Fruit fly (Drosophila melanogaster): ENCODE data around the gene Gr66a.

The Gr66a gene

DNA sequence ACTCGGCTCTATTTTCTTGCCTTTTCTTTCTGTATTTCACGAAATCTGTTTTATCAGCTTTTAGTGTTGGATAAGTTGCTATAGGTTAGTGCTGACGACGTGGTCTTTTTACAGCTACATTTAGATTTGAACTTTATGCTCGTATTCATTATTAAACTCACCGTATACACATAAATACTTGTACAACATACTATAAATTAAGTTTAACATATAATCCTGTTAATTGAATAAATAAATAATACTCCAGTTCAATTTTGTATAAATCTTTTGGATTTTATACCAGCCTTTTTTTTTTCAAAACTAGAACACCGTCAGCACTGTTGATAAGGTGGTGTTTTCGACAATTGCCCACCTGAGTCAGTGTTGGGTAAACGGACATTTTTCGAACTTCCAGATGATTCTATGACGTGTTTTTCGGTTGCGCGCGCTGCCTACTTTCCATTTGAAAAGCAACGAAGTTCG, 2.1 kb upstream of the Gr66a start, which contains the start of gene BI-1:
Gene BI-1, minus strand, starts transcription at position 51 of the 462 bp plus-strand sequence.
- no peak for TF ChIP-seq tna (GFP tag; IDR thresholded peaks at IDR 0.05; ENCODE audit: partially characterized antibody)
- TF ChIP-seq HHEX (GFP tag; optimal IDR thresholded peaks at IDR 0.05) = peak; percentile 51
- peak; percentile 79 for TF ChIP-seq Sox100B (GFP tag; optimal IDR thresholded peaks at IDR 0.05)
- TF ChIP-seq CG8290 (GFP tag; optimal IDR thresholded peaks at IDR 0.05) = peak; percentile 55
- TF ChIP-seq CG8290 (tag; optimal IDR thresholded peaks at IDR 0.05) = no peak
- TF ChIP-seq CG33213 (GFP tag; optimal IDR thresholded peaks at IDR 0.05) = no peak
- TF ChIP-seq CG11695 (GFP tag; IDR thresholded peaks at IDR 0.05) = no peak
- peak; percentile 35 for TF ChIP-seq fd3F (GFP tag; optimal IDR thresholded peaks at IDR 0.05)
- TF ChIP-seq CG7745 (tag; optimal IDR thresholded peaks at IDR 0.05) = no peak
- TF ChIP-seq CG10209 (GFP tag; optimal IDR thresholded peaks at IDR 0.05) = peak; percentile 54
- TF ChIP-seq Chrac-16 (GFP tag; optimal IDR thresholded peaks at IDR 0.05) = peak; percentile 35
- TF ChIP-seq BEAF-32 (GFP tag; optimal IDR thresholded peaks at IDR 0.05) = peak; percentile 45
- peak; percentile 57 for TF ChIP-seq az2 (GFP tag; optimal IDR thresholded peaks at IDR 0.05)
- no peak for TF ChIP-seq Atf-2 (GFP tag; optimal IDR thresholded peaks at IDR 0.05)
- TF ChIP-seq CG18619 (GFP tag; optimal IDR thresholded peaks at IDR 0.05) = peak; percentile 24
- TF ChIP-seq stc (GFP tag; IDR thresholded peaks at IDR 0.05) = no peak
- TF ChIP-seq bigmax (GFP tag; optimal IDR thresholded peaks at IDR 0.05) = no peak
- peak in 1 of 2 experiments; percentile 41 for TF ChIP-seq insv (GFP tag; optimal IDR thresholded peaks at IDR 0.05)
- peak; percentile 69 for TF ChIP-seq Dek (tag; optimal IDR thresholded peaks at IDR 0.05)
- TF ChIP-seq CG13287 (GFP tag; IDR thresholded peaks at IDR 0.05; ENCODE audit: partially characterized antibody) = no peak
- TF ChIP-seq CG9817 (tag; optimal IDR thresholded peaks at IDR 0.05) = peak; percentile 66
- TF ChIP-seq CG14441 (GFP tag; IDR thresholded peaks at IDR 0.05) = no peak
- TF ChIP-seq CG3407 (GFP tag; optimal IDR thresholded peaks at IDR 0.05) = peak; percentile 9
- TF ChIP-seq Rfx (GFP tag; IDR thresholded peaks at IDR 0.05) = peak; percentile 69; the same call in 1 of the 2 replicates
- no peak for TF ChIP-seq hth (optimal IDR thresholded peaks at IDR 0.05)
- peak; percentile 78 for TF ChIP-seq Fer1 (GFP tag; optimal IDR thresholded peaks at IDR 0.05)
- TF ChIP-seq fd96Cb (tag; optimal IDR thresholded peaks at IDR 0.05) = peak; percentile 24
- no peak for TF ChIP-seq Awh (GFP tag; IDR thresholded peaks at IDR 0.05)
- peak; percentile 39 for TF ChIP-seq Ssrp (tag; optimal IDR thresholded peaks at IDR 0.05)
- TF ChIP-seq zen2 (GFP tag; IDR thresholded peaks at IDR 0.05; ENCODE audit: partially characterized antibody) = no peak; the same call in 2 of the 3 replicates
- TF ChIP-seq CG12942 (GFP tag; optimal IDR thresholded peaks at IDR 0.05) = peak; percentile 36
- no peak for TF ChIP-seq CG7963 (GFP tag; IDR thresholded peaks at IDR 0.05; ENCODE audit: partially characterized antibody)
- peak; percentile 23 for TF ChIP-seq disco-r (GFP tag; optimal IDR thresholded peaks at IDR 0.05)
- TF ChIP-seq zf30C (GFP tag; optimal IDR thresholded peaks at IDR 0.05) = no peak
- TF ChIP-seq bab2 (GFP tag; optimal IDR thresholded peaks at IDR 0.05) = peak; percentile 27
- TF ChIP-seq C15 (GFP tag; IDR thresholded peaks at IDR 0.05) = no peak
- TF ChIP-seq Hand (GFP tag; optimal IDR thresholded peaks at IDR 0.05) = no peak
- peak; percentile 51 for TF ChIP-seq pum (GFP tag; optimal IDR thresholded peaks at IDR 0.05)
- TF ChIP-seq dati (GFP tag; IDR thresholded peaks at IDR 0.05) = no peak
- TF ChIP-seq Tbp (GFP tag; optimal IDR thresholded peaks at IDR 0.05) = no peak
- peak; percentile 83 for TF ChIP-seq E2f2 (GFP tag; IDR thresholded peaks at IDR 0.05)
- TF ChIP-seq CG12391 (tag; optimal IDR thresholded peaks at IDR 0.05) = peak; percentile 73
- no peak for TF ChIP-seq CG2199 (GFP tag; IDR thresholded peaks at IDR 0.05)
- TF ChIP-seq trh (GFP tag; optimal IDR thresholded peaks at IDR 0.05) = peak; percentile 39
- no peak for TF ChIP-seq CG2202 (tag; optimal IDR thresholded peaks at IDR 0.05)
- TF ChIP-seq CG15514 (GFP tag; optimal IDR thresholded peaks at IDR 0.05) = peak; percentile 73
- TF ChIP-seq kay (GFP tag; optimal IDR thresholded peaks at IDR 0.05) = peak; percentile 80
- peak; percentile 69 for TF ChIP-seq tin (GFP tag; optimal IDR thresholded peaks at IDR 0.05)
- no peak for TF ChIP-seq Kr (GFP tag; optimal IDR thresholded peaks at IDR 0.05)
- peak; percentile 23 for TF ChIP-seq CG16815 (GFP tag; optimal IDR thresholded peaks at IDR 0.05)
- TF ChIP-seq sens (GFP tag) = peak; percentile 89
- no peak for TF ChIP-seq br (optimal IDR thresholded peaks at IDR 0.05)
